Fruit fly (Drosophila melanogaster) Kc167 (cell line): ENCODE data around the gene Gr94a.

Experiments used
- Myc ChIP-seq: fragments of >200 bp; optimal IDR thresholded peaks from 2 replicates; lab custom pipeline; 2017; ENCODE audit warnings: missing external identifiers
- Sin3A ChIP-seq: fragments of >200 bp; optimal IDR thresholded peaks from 2 replicates; lab custom pipeline; 2018; ENCODE audit warnings: missing external identifiers
- h ChIP-seq: fragments of >200 bp; optimal IDR thresholded peaks from 3 replicates; lab custom pipeline; 2018; ENCODE audit warnings: missing external identifiers
- insv ChIP-seq: fragments of >200 bp; optimal IDR thresholded peaks from 3 replicates; lab custom pipeline; 2018; ENCODE audit warnings: missing external identifiers
- psq ChIP-seq: fragments of >200 bp; optimal IDR thresholded peaks from 2 replicates; lab custom pipeline; 2017; ENCODE audit warnings: missing external identifiers
- ttk ChIP-seq: sonication (Bioruptor generic); optimal IDR thresholded peaks from 2 replicates; lab custom pipeline; 2017; ENCODE audit warnings: missing external identifiers

The Gr94a gene

DNA sequence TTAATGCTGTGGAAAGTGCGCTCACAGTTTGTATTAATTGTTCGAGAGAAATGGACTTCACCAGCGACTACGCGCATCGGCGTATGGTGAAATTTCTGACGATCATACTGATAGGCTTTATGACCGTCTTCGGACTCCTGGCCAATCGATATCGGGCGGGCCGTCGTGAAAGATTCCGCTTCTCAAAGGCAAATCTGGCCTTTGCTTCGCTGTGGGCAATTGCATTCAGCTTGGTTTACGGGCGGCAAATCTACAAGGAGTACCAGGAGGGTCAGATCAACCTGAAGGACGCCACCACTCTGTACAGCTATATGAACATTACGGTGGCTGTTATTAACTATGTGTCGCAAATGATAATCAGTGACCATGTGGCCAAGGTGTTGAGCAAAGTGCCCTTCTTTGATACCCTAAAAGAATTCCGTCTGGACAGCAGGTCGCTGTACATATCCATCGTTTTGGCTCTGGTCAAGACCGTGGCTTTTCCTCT lies at the start of gene Gr94a:
Gene Gr94a (plus strand): TSS at position 51 of the 487 bp plus-strand sequence.
- TF ChIP-seq Myc (lab: Kevin White, UChicago), result no peak
- TF ChIP-seq h, result no peak
- peak; percentile 97 for TF ChIP-seq ttk
- no peak for TF ChIP-seq insv (lab: Kevin White, UChicago)
- TF ChIP-seq Sin3A (lab: Kevin White, UChicago), result no peak
- no peak for TF ChIP-seq psq (lab: Kevin White, UChicago)

DNA sequence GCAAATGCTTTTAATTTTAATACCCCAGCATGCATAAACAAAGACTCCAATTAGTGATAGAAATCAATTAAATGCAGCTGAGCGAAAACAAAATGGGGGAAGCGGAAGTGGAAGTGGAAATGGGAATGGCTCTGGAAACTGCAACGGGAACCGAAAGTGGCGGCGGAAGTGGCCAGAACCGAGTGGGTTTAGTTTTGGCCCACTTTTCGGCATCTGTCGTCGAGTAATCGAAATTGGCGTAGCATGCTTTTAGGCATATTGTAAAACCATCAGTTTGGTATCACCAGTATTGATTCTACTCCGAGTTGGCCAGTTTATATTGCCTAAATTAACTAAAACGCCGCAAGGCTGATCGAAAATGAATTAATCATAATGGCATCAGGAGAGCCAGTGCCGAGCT lies 47.3 kb upstream of the Gr94a start:
- TF ChIP-seq h (no peak), psq (lab: Kevin White, UChicago) (no peak), Myc (lab: Kevin White, UChicago) (no peak), ttk (no peak), insv (lab: Kevin White, UChicago) (no peak), Sin3A (lab: Kevin White, UChicago) (no peak)

DNA sequence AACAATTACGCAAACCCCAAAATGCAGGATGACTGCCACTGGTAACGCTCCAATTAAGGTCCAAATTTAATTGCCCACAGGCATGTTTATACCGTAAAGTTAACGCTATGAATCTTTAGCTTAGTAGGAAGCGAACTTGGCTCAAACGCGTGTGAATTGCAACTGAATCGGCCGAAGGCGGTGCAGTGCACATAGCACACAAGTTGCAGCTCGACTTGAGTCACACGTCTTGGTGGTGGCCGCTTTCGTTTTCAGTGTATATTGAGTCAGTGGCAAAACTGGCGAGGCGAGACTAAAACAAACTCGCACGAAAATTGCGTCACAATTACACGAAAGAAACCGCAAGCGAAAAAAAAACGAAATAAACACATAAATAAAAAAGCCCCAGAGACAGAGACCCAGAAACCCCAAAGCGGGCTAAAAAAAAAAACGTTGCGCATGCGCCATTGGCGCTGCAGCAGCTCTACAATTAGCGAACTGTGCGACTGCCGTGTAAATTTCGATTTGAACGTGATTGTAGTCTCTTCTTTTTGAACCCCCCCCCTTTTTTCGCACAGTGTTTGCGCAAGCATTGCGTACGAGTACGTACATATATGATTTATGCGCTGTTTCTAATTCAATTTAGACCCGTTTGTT lies 41.9 kb upstream of the Gr94a start:
- TF ChIP-seq Sin3A (lab: Kevin White, UChicago) (no peak), insv (lab: Kevin White, UChicago) (no peak), ttk (no peak), h (no peak), psq (lab: Kevin White, UChicago) (no peak), Myc (lab: Kevin White, UChicago) (no peak)

DNA sequence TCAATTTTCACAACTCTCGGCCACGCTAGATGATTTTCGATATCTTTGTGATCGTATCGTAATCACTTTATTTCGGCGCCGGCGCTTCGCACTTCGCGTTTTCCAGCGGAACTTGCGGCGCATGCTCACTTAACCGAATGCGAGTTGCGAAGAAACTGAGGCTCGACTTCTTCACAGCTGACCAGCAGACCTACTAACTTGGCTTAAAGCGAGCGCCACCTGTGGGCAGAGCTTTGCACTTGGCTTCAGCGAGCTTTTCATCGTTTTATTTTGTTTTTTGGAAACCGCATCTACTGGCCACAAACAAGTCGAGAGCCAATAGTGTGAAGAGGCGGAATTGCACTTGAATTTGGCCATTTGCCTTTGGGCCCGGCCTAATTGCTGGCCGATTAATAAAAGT lies 41.1 kb upstream of the Gr94a start, which contains the start of gene CG34375:
Gene CG34375 (minus strand): TSS at position 157 of the 400 bp plus-strand sequence.
- TF ChIP-seq insv (lab: Kevin White, UChicago) (no peak), Sin3A (lab: Kevin White, UChicago) (no peak), Myc (lab: Kevin White, UChicago) (no peak), ttk (no peak), h (no peak), psq (lab: Kevin White, UChicago) (no peak)

DNA sequence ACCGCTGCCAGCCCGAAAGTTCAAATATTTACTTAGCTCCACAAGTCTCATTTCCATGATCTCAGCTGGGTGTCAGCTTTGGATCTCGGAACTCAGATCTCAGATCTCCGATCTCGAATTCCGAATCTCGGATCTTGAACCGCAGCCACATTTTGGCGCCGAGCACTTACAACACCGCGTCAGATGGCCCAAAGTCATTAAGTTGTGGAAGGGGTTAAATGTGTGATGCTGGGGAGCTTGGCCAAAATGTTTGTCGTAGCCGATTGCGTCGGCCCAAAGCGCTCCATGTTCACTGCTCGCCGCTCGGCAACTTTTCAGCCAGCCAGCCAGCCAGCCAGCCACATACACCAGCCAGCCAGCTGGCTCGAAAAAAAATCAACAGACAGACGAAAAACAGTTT lies 39.5 kb upstream of the Gr94a start, which contains the start of gene CG6688:
Gene CG6688 (plus strand): TSS at position 396 of the 400 bp plus-strand sequence.
- TF ChIP-seq Myc (lab: Kevin White, UChicago) (no peak), ttk (no peak), psq (lab: Kevin White, UChicago) (no peak)

DNA sequence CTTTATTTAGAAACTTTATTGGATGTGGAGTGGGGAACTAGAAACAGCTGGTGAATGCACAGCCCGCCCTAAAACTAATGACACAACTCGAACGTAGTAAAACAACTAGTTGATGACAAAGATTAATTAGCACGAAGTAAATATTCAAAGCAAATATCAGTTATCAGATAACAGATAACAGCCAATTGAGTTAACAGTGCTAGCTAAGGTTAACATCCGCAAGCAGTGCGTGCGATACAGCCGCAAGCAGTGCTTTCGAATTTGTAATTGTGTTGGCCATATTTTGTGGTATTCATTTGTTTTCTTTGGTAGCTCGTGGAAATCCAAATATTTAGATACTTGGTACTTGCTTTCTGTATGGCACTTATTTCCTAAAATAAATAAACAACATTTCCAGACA lies 38.0 kb upstream of the Gr94a start:
- TF ChIP-seq h (no peak), insv (lab: Kevin White, UChicago) (no peak), Sin3A (lab: Kevin White, UChicago) (no peak), psq (lab: Kevin White, UChicago) (no peak), ttk (no peak), Myc (lab: Kevin White, UChicago) (no peak)

DNA sequence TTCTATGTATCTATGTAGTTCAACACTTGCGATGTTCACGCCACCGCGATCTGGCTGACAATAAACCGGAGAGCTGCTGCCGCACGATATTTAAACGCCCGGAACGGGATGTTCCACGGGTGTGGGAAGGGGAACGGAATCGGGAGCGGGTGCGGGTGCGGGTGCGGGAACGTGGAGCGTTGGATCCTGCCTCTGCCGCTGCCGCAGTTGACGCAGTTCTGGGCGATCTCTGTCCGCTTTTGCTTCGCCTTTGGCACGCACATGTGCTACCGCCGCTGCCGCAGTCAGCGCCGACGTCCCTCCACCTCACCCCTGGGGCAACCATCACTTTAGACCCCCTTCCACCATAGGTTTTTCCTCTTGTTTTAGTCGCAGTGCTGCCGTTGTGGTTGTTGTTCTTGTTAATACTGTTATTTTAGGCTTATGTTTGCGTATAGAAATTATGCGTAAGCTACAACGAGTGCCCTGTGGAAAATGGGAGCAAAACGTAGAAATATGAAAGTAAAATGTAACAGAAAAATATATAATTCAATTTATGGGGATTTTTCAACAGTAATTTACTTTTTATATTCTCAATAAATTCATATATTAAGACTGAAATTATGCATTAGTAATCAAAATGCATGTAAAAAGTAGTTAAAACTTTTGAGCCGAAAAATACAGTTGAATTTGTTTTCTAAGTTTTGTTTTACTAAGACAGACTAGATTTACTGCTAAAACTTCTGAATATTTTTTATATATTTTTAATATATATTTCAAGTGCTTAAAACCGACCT lies 24.6 kb upstream of the Gr94a start, which contains the start of gene lmd:
Gene lmd (minus strand): TSS at position 62 of the 776 bp plus-strand sequence.
- TF ChIP-seq ttk (no peak), insv (lab: Kevin White, UChicago) (no peak), psq (lab: Kevin White, UChicago) (no peak), h (no peak), Sin3A (lab: Kevin White, UChicago) (no peak), Myc (lab: Kevin White, UChicago) (no peak)

DNA sequence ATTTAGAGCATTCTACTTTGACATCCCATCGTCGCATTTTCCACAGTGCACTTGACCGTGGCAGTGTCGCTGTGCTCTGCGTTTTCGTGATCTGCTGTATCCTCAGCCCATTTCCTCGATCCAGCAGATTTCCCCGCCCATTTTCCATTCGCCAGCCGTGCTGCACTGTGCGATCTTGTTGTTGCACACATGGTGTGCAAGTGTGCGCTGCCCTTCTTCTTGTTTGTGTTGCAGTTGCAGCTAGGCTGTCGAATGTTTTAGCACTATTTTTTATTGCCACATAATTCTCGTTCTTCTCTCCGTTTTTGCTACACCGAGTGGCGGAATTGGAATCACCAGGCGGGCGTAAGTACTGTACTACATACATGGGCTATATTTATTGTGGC lies 24.1 kb upstream of the Gr94a start:
- TF ChIP-seq Myc (lab: Kevin White, UChicago) (no peak), Sin3A (lab: Kevin White, UChicago) (no peak), psq (lab: Kevin White, UChicago) (no peak), ttk (no peak), h (no peak), insv (lab: Kevin White, UChicago) (no peak)

DNA sequence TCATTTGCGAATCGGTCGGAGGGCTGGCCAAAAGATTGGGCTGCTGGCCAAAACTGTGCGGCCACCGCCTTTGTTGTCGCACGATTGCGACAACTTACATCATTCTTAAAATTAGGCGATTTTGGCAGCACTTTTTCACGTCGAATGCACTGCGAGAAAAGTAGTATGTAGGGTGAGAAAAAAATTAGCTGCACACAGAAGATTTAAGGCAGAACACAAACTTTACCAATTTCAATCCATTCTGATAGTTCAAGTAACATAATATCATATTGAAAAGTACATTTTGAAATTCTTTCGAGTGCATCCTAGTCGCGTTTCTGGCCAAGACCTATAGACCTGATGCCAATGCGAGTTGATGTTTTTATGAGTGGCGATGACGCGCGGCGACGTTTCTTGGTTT lies 23.0 kb upstream of the Gr94a start:
- no peak for TF ChIP-seq Sin3A (lab: Kevin White, UChicago)
- TF ChIP-seq Myc (lab: Kevin White, UChicago), result no peak
- no peak for TF ChIP-seq psq (lab: Kevin White, UChicago)
- no peak for TF ChIP-seq h
- no peak for TF ChIP-seq ttk
- no peak for TF ChIP-seq insv (lab: Kevin White, UChicago)

DNA sequence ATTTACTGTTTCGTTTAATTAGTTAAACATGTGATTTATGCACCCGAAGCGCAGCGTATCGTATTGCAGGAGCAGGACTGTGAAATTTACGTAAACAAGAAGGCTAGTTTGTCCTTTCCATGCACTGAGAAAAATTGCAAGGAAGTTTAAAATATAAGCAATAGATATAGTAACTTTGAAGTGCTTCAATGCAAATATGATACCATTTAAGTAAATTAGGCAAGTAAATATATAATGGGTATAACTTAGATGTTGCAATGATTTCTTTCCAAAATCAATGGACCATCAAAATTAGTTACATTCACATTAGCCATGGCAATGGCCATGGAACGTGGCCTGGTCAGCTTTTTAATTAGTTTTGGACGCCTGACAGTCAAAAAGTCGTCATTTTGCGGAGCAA lies 20.6 kb upstream of the Gr94a start:
- no peak for TF ChIP-seq ttk
- no peak for TF ChIP-seq Sin3A (lab: Kevin White, UChicago)
- TF ChIP-seq insv (lab: Kevin White, UChicago), result no peak
- TF ChIP-seq psq (lab: Kevin White, UChicago), result no peak
- TF ChIP-seq h, result no peak

DNA sequence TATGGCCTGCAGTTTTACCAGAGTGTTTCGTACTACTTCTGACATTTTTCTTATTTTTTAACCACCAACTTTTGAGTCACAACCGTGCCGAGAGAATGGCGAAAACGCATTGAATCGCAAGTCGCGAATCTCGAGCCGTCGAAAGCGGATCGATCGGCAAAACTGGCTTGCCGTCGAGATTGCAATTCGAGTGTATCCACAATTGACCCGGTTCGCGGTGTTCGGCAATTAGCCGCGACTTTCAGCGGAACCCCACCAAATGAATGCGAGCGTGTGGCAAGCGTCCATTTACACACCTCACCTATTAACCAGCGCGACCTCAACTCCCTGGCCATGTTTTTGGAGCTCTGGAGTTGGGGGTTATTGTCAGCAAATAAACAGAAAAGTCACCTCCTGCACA lies 16.0 kb upstream of the Gr94a start, which contains the start of gene CG13833:
Gene CG13833 (minus strand): TSS at position 101 of the 400 bp plus-strand sequence.
- TF ChIP-seq Myc (lab: Kevin White, UChicago) (no peak), ttk (no peak), insv (lab: Kevin White, UChicago) (no peak)

DNA sequence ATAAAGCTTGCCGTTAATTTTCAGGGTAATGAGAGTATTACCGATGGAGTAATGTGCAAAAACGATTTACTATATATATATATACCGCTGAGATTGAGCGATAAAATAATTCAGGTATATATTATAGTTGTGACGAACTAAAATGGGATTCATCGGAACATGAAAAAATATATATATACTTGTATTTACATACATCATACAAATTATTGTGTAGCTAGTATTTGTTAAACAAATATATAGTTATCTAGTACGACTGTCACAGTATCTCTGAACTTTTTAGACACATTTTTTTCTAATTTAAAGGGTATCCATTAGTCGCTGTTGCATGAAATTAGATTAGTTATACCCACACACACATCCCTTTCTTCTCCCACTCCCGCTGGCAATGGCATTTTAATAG lies 15.2 kb upstream of the Gr94a start:
- TF ChIP-seq psq (lab: Kevin White, UChicago) (no peak), insv (lab: Kevin White, UChicago) (no peak)
